Fruit fly (Drosophila melanogaster) whole organism, embryonic: ENCODE measurements around the gene CG3104.

Experiments
- Asciz ChIP-seq: fragments of 200-800 bp; sonication (Bioruptor generic); optimal IDR thresholded peaks from 2 replicates; lab custom pipeline; 2017; ENCODE audit warnings: missing biosample characterization, mild to moderate bottlenecking, missing genetic modification characterization, missing genetic modification reagents
- BEAF-32 ChIP-seq: fragments of 200-800 bp; sonication (Bioruptor generic); optimal IDR thresholded peaks from 3 replicates; lab custom pipeline; 2017; ENCODE audit warnings: missing biosample characterization, missing genetic modification characterization, mild to moderate bottlenecking, moderate library complexity, missing genetic modification reagents
- CG10462 ChIP-seq: fragments of 200-800 bp; sonication (Bioruptor generic); optimal IDR thresholded peaks from 2 replicates; lab custom pipeline; 2016; ENCODE audit warnings: missing biosample characterization, missing genetic modification characterization
- CG11398 ChIP-seq: fragments of 200-800 bp; sonication (Bioruptor generic); optimal IDR thresholded peaks from 2 replicates; lab custom pipeline; 2016; ENCODE audit warnings: missing biosample characterization, missing genetic modification characterization
- CG11456 ChIP-seq: fragments of 200-800 bp; sonication (Bioruptor generic); IDR thresholded peaks from 3 replicates; pipeline ENCODE4 v1.3.6; 2022; ENCODE audit warnings: missing biosample characterization, missing genetic modification characterization
- CG13296 ChIP-seq: fragments of 200-800 bp; sonication (Bioruptor generic); optimal IDR thresholded peaks from 3 replicates; lab custom pipeline; 2018; ENCODE audit warnings: missing biosample characterization, mild to moderate bottlenecking, missing genetic modification characterization
- CG14860 ChIP-seq: fragments of 200-800 bp; sonication (Bioruptor generic); IDR thresholded peaks from 3 replicates; pipeline ENCODE4 v1.3.6; 2022; ENCODE audit warnings: missing biosample characterization, missing genetic modification characterization; ENCODE audit not compliant: partially characterized antibody
- CG16863 ChIP-seq: fragments of 200-800 bp; sonication (Bioruptor generic); optimal IDR thresholded peaks from 3 replicates; lab custom pipeline; 2016; ENCODE audit warnings: missing biosample characterization, missing genetic modification characterization
- CG17328 ChIP-seq: fragments of 200-800 bp; sonication (Bioruptor generic); IDR thresholded peaks from 2 replicates; pipeline ENCODE4 v1.3.6; 2022; ENCODE audit warnings: missing biosample characterization, missing genetic modification characterization
- CG18619 ChIP-seq: fragments of 200-800 bp; sonication (Bioruptor generic); optimal IDR thresholded peaks from 3 replicates; lab custom pipeline; 2017; ENCODE audit warnings: missing biosample characterization, mild to moderate bottlenecking, missing genetic modification characterization
- CG3163 ChIP-seq: fragments of 200-800 bp; sonication (Bioruptor generic); optimal IDR thresholded peaks from 3 replicates; lab custom pipeline; 2016; ENCODE audit warnings: missing biosample characterization, missing genetic modification characterization
- CG32532 ChIP-seq: fragments of 200-800 bp; sonication (Bioruptor generic); IDR thresholded peaks from 2 replicates; pipeline ENCODE4 v1.3.6; 2022; ENCODE audit warnings: missing biosample characterization, missing genetic modification characterization
- CG4282 ChIP-seq: fragments of 200-800 bp; sonication (Bioruptor generic); optimal IDR thresholded peaks from 2 replicates; lab custom pipeline; 2016; ENCODE audit warnings: missing biosample characterization, missing genetic modification characterization
- CG4707 ChIP-seq: fragments of 200-800 bp; sonication (Bioruptor generic); optimal IDR thresholded peaks from 2 replicates; lab custom pipeline; 2018; ENCODE audit warnings: missing biosample characterization, mild to moderate bottlenecking, missing genetic modification characterization, moderate library complexity
- CG7987 ChIP-seq: fragments of 200-800 bp; sonication (Bioruptor generic); optimal IDR thresholded peaks from 2 replicates; lab custom pipeline; 2018; ENCODE audit warnings: missing biosample characterization, mild to moderate bottlenecking, missing genetic modification characterization, moderate library complexity
- CG8765 ChIP-seq: fragments of 200-800 bp; sonication (Bioruptor generic); IDR thresholded peaks from 2 replicates; pipeline ENCODE4 v1.3.6; 2022; ENCODE audit warnings: missing biosample characterization, missing genetic modification characterization
- CG8944 ChIP-seq: fragments of 200-800 bp; sonication (Bioruptor generic); optimal IDR thresholded peaks from 3 replicates; lab custom pipeline; 2016; ENCODE audit warnings: missing biosample characterization, missing genetic modification characterization
- CG9727 ChIP-seq: fragments of 200-800 bp; sonication (Bioruptor generic); optimal IDR thresholded peaks from 3 replicates; lab custom pipeline; 2017; ENCODE audit warnings: missing biosample characterization, mild to moderate bottlenecking, missing genetic modification characterization
- CG9876 ChIP-seq: fragments of 200-800 bp; sonication (Bioruptor generic); optimal IDR thresholded peaks from 2 replicates; lab custom pipeline; 2016; ENCODE audit warnings: missing biosample characterization, missing genetic modification characterization
- CkIIα-i1 ChIP-seq: fragments of 200-800 bp; sonication (Bioruptor generic); IDR thresholded peaks from 2 replicates; pipeline ENCODE4 v1.3.6; 2022; ENCODE audit warnings: missing biosample characterization, missing genetic modification characterization
- Dek ChIP-seq: fragments of 200-800 bp; sonication (Bioruptor generic); optimal IDR thresholded peaks from 3 replicates; lab custom pipeline; 2019; ENCODE audit warnings: missing biosample characterization, mild to moderate bottlenecking, missing genetic modification characterization, moderate library complexity
- Hmx ChIP-seq: fragments of 200-800 bp; sonication (Bioruptor generic); optimal IDR thresholded peaks from 2 replicates; lab custom pipeline; 2016; ENCODE audit warnings: missing biosample characterization, missing genetic modification characterization
- Optix ChIP-seq: fragments of 200-800 bp; sonication (Bioruptor generic); IDR thresholded peaks from 3 replicates; pipeline ENCODE4 v1.3.6; 2022; ENCODE audit warnings: missing biosample characterization, missing genetic modification characterization
- PHDP ChIP-seq: fragments of 200-800 bp; sonication (Bioruptor generic); optimal IDR thresholded peaks from 3 replicates; lab custom pipeline; 2018; ENCODE audit warnings: missing biosample characterization, mild to moderate bottlenecking, missing genetic modification characterization, moderate library complexity
- Taf1 ChIP-seq: fragments of 200-800 bp; sonication (Bioruptor generic); IDR thresholded peaks from 2 replicates; pipeline ENCODE4 v1.3.6; 2022; ENCODE audit warnings: missing biosample characterization, missing genetic modification characterization
- Vsx1 ChIP-seq: fragments of 200-800 bp; sonication (Bioruptor generic); optimal IDR thresholded peaks from 2 replicates; lab custom pipeline; 2017; ENCODE audit warnings: missing biosample characterization, mild to moderate bottlenecking, missing genetic modification characterization, missing genetic modification reagents
- cato ChIP-seq: fragments of 200-800 bp; sonication (Bioruptor generic); optimal IDR thresholded peaks from 2 replicates; lab custom pipeline; 2016; ENCODE audit warnings: missing biosample characterization, missing genetic modification characterization, borderline replicate concordance
- chm ChIP-seq: fragments of 200-800 bp; sonication (Bioruptor generic); IDR thresholded peaks from 2 replicates; pipeline ENCODE4 v1.3.6; 2022; ENCODE audit warnings: missing biosample characterization, missing genetic modification characterization
- croc ChIP-seq: fragments of 200-800 bp; sonication (Bioruptor generic); conservative IDR thresholded peaks from 3 replicates; pipeline ENCODE4 v1.3.6; 2022; ENCODE audit warnings: missing biosample characterization, missing genetic modification characterization
- esg ChIP-seq: fragments of 200-800 bp; sonication (Bioruptor generic); conservative IDR thresholded peaks from 2 replicates; pipeline ENCODE4 v1.3.6; 2022; ENCODE audit warnings: missing biosample characterization, missing genetic modification characterization
- fd64A ChIP-seq: fragments of 200-800 bp; sonication (Bioruptor generic); optimal IDR thresholded peaks from 3 replicates; lab custom pipeline; 2018; ENCODE audit warnings: missing biosample characterization, mild to moderate bottlenecking, missing genetic modification characterization
- fd96Cb ChIP-seq: fragments of 200-800 bp; sonication (Bioruptor generic); optimal IDR thresholded peaks from 2 replicates; lab custom pipeline; 2018; ENCODE audit warnings: missing biosample characterization, mild to moderate bottlenecking, missing genetic modification characterization, moderate library complexity
- gcm2 ChIP-seq: fragments of 200-800 bp; sonication (Bioruptor generic); optimal IDR thresholded peaks from 2 replicates; lab custom pipeline; 2016; ENCODE audit warnings: missing biosample characterization, missing genetic modification characterization
- gro ChIP-seq: fragments of 200-800 bp; sonication (Bioruptor generic); optimal IDR thresholded peaks from 2 replicates; lab custom pipeline; 2016; ENCODE audit warnings: missing biosample characterization, missing genetic modification characterization
- jigr1 ChIP-seq: fragments of 200-800 bp; sonication (Bioruptor generic); IDR thresholded peaks from 3 replicates; pipeline ENCODE4 v1.3.6; 2022; ENCODE audit warnings: missing biosample characterization, missing genetic modification characterization
- klu ChIP-seq: fragments of 200-800 bp; sonication (Bioruptor generic); IDR thresholded peaks from 2 replicates; pipeline ENCODE4 v1.3.6; 2022; ENCODE audit warnings: missing biosample characterization, missing genetic modification characterization
- luna ChIP-seq: fragments of 200-800 bp; sonication (Bioruptor generic); optimal IDR thresholded peaks from 2 replicates; lab custom pipeline; 2016; ENCODE audit warnings: missing biosample characterization, missing genetic modification characterization
- org-1 ChIP-seq: fragments of 200-800 bp; sonication (Bioruptor generic); optimal IDR thresholded peaks from 2 replicates; lab custom pipeline; 2017; ENCODE audit warnings: missing biosample characterization, missing genetic modification characterization
- pan ChIP-seq, 4 experiments: fragments of >200 bp in 3 of 4; fragments of 200-800 bp in 1 of 4; sonication (Bioruptor generic) in 1 of 4; optimal IDR thresholded peaks in 3 of 4; IDR thresholded peaks in 1 of 4; 2 replicates each; pipeline versions ENCODE4 v1.3.6 to Lab custom; 2017 to 2022; ENCODE audit warnings: missing biosample characterization in 2 of 4, missing genetic modification characterization in 2 of 4, mixed read lengths in 1 of 4
- pnt ChIP-seq: fragments of 200-800 bp; sonication (Bioruptor generic); optimal IDR thresholded peaks from 3 replicates; lab custom pipeline; 2016; ENCODE audit warnings: missing biosample characterization, missing genetic modification characterization
- sc ChIP-seq, 3 experiments: fragments of >200 bp in 2 of 3; fragments of 200-800 bp in 1 of 3; sonication (Bioruptor generic) in 1 of 3; optimal IDR thresholded peaks; 2 replicates in 2 of 3; 3 replicates in 1 of 3; lab custom pipeline; 2017; ENCODE audit warnings: mild to moderate bottlenecking in 1 of 3, missing biosample characterization in 1 of 3, missing genetic modification characterization in 1 of 3, missing genetic modification reagents in 1 of 3
- sim ChIP-seq: fragments of 200-800 bp; sonication (Bioruptor generic); IDR thresholded peaks from 2 replicates; pipeline ENCODE4 v1.3.6; 2022; ENCODE audit warnings: missing biosample characterization, missing genetic modification characterization
- tgo ChIP-seq: fragments of 200-800 bp; sonication (Bioruptor generic); IDR thresholded peaks from 3 replicates; pipeline ENCODE4 v1.3.6; 2022; ENCODE audit warnings: missing biosample characterization, missing genetic modification characterization
- tx ChIP-seq: fragments of 200-800 bp; sonication (Bioruptor generic); optimal IDR thresholded peaks from 2 replicates; lab custom pipeline; 2016; ENCODE audit warnings: missing biosample characterization, missing genetic modification characterization
- unpg ChIP-seq: fragments of 200-800 bp; sonication (Bioruptor generic); optimal IDR thresholded peaks from 3 replicates; lab custom pipeline; 2018; ENCODE audit warnings: missing biosample characterization, mild to moderate bottlenecking, missing genetic modification characterization, moderate library complexity
- vnd ChIP-seq: fragments of 200-800 bp; sonication (Bioruptor generic); IDR thresholded peaks from 3 replicates; pipeline ENCODE4 v1.3.6; 2022; ENCODE audit warnings: missing biosample characterization, missing genetic modification characterization; ENCODE audit not compliant: partially characterized antibody
- zen2 ChIP-seq: fragments of 200-800 bp; sonication (Bioruptor generic); IDR thresholded peaks from 3 replicates; pipeline ENCODE4 v1.3.6; 2022; ENCODE audit warnings: missing biosample characterization, missing genetic modification characterization; ENCODE audit not compliant: partially characterized antibody

CG3104 gene

DNA sequence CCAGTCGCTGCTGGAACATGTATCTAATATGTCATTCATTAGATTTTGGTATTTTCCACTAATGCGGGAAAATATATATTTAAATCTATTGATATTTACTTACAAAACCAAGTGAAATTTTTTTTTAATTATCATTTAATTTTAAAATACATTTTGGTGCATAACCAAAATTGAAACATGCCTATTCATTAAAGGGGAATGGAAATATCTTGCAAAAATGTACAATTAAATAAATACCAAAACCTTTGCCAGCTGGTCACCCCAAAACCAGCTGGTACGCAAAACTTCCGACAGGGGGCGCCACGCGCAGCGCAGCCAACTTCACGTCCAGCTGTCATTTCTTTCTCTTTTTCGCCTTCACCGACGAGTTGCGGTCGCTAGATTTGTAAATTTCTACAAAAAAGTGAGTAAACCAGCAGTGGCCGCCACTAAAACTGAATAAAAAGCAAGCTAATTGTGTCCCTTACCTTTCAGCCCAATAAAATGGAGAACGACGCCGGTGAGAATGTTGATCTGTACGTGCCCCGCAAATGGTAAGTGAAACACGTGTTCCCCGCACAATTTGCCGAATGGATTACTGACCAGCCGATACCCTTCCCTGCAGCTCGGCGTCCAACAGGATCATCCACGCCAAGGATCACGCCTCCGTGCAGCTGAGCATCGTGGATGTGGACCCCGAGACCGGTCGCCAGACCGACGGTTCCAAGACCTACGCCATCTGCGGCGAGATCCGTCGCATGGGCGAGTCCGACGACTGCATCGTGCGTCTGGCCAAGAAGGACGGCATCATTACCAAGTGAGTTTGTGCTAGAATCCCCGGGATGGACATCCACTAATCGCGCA lies at the start of gene CG3104, which contains the start of gene RpS21:
Gene CG3104 (minus strand): TSS at position 6 of the 843 bp plus-strand sequence.
Gene RpS21 (plus strand): TSS at position 298 of the 843 bp plus-strand sequence.
- peak; percentile 84 for TF ChIP-seq CG13296 (GFP tag; lab: Kevin White, UChicago)
- TF ChIP-seq CG11398 (GFP tag; lab: Kevin White, UChicago), result peak; percentile 73
- peak; percentile 25 for TF ChIP-seq CG10462 (GFP tag; lab: Kevin White, UChicago)
- TF ChIP-seq Hmx (GFP tag; lab: Kevin White, UChicago), result no peak
- peak; percentile 29; the same call in 1 of the 2 replicates for TF ChIP-seq esg (GFP tag; lab: Robert Waterston, UW)
- TF ChIP-seq CG18619 (GFP tag; lab: Kevin White, UChicago), result peak; percentile 93
- peak; percentile 95 for TF ChIP-seq CG32532 (GFP tag; lab: Robert Waterston, UW)
- TF ChIP-seq CkIIα-i1 (GFP tag; lab: Robert Waterston, UW), result 0 out of 2 replicates have a peak, but pooled peaks have one; percentile 39
- TF ChIP-seq pan (optimal IDR thresholded peaks at IDR 0.05; lab: Kevin White, UChicago), result no peak
- TF ChIP-seq pan (GFP tag; optimal IDR thresholded peaks at IDR 0.05 in 1 of 2, IDR thresholded peaks at IDR 0.05 in 1 of 2), result peak in 1 of 2 experiments; percentile 85
- peak; percentile 69 for TF ChIP-seq pnt (GFP tag; lab: Kevin White, UChicago)
- peak; percentile 68 for TF ChIP-seq CG3163 (GFP tag; lab: Kevin White, UChicago)
- TF ChIP-seq CG8765 (GFP tag; lab: Robert Waterston, UW), result peak; percentile 78
- TF ChIP-seq croc (GFP tag; lab: Robert Waterston, UW), result peak; percentile 58
- peak; percentile 77 for TF ChIP-seq sim (GFP tag; lab: Robert Waterston, UW)
- TF ChIP-seq jigr1 (GFP tag; lab: Robert Waterston, UW), result no peak
- TF ChIP-seq tgo, result peak; percentile 80
- TF ChIP-seq Taf1, result peak; percentile 78
- TF ChIP-seq CG16863 (GFP tag; lab: Kevin White, UChicago), result peak; percentile 83
- peak; percentile 98 for TF ChIP-seq CG11456 (GFP tag; lab: Robert Waterston, UW)
- peak; percentile 71 for TF ChIP-seq tx (GFP tag; lab: Kevin White, UChicago)
- TF ChIP-seq CG9727 (GFP tag; lab: Kevin White, UChicago), result peak; percentile 93
- peak; percentile 57 for TF ChIP-seq PHDP (tag; lab: Kevin White, UChicago)
- TF ChIP-seq vnd (GFP tag; lab: Robert Waterston, UW), result no peak
- peak; percentile 63 for TF ChIP-seq org-1 (GFP tag; lab: Kevin White, UChicago)
- peak; percentile 92 for TF ChIP-seq CG17328 (GFP tag; lab: Robert Waterston, UW)
- peak; percentile 56 for TF ChIP-seq unpg
- TF ChIP-seq Asciz (GFP tag; lab: Kevin White, UChicago), result peak; percentile 80
- TF ChIP-seq CG9876, result peak; percentile 93
- peak; percentile 55 for TF ChIP-seq fd64A (GFP tag; lab: Kevin White, UChicago)
- peak; percentile 50 for TF ChIP-seq luna (GFP tag; lab: Kevin White, UChicago)
- no peak for TF ChIP-seq sc (optimal IDR thresholded peaks at IDR 0.05; lab: Kevin White, UChicago)
- TF ChIP-seq sc (GFP tag; optimal IDR thresholded peaks at IDR 0.05; lab: Kevin White, UChicago), result peak; percentile 73
- peak; percentile 56 for TF ChIP-seq BEAF-32 (GFP tag; lab: Kevin White, UChicago)
- TF ChIP-seq CG4707 (GFP tag; lab: Kevin White, UChicago), result peak; percentile 69
- no peak for TF ChIP-seq CG14860 (GFP tag; lab: Robert Waterston, UW)
- peak; percentile 74 for TF ChIP-seq Vsx1 (GFP tag; lab: Kevin White, UChicago)
- TF ChIP-seq Optix (GFP tag; lab: Robert Waterston, UW), result peak; percentile 82
- peak; percentile 83 for TF ChIP-seq CG8944 (GFP tag; lab: Kevin White, UChicago)
- TF ChIP-seq gro, result peak; percentile 53
- TF ChIP-seq CG4282 (GFP tag; lab: Kevin White, UChicago), result peak; percentile 75
- peak; percentile 76 for TF ChIP-seq gcm2 (GFP tag; lab: Kevin White, UChicago)
- peak; percentile 96 for TF ChIP-seq CG7987 (GFP tag; lab: Kevin White, UChicago)
- TF ChIP-seq zen2 (GFP tag; lab: Robert Waterston, UW), result no peak; the same call in 2 of the 3 replicates
- no peak for TF ChIP-seq cato (GFP tag; lab: Kevin White, UChicago)
- TF ChIP-seq Dek (tag; lab: Kevin White, UChicago), result peak; percentile 71
- peak; percentile 60 for TF ChIP-seq fd96Cb (tag; lab: Kevin White, UChicago)
- peak; percentile 91 for TF ChIP-seq chm (GFP tag; lab: Robert Waterston, UW)
- TF ChIP-seq klu (GFP tag; lab: Robert Waterston, UW), result peak; percentile 72
